Fruit fly (Drosophila melanogaster) whole organism, embryonic: ENCODE data around the gene CG32639.

Source experiments
- ATbp ChIP-seq: fragments of 200-800 bp; sonication (Bioruptor generic); optimal IDR thresholded peaks from 2 replicates; lab custom pipeline; 2017; ENCODE audit warnings: missing biosample characterization, mild to moderate bottlenecking, missing genetic modification characterization, missing genetic modification reagents
- CG10979 ChIP-seq: fragments of 200-800 bp; sonication (Bioruptor generic); optimal IDR thresholded peaks from 2 replicates; lab custom pipeline; 2018; ENCODE audit warnings: missing biosample characterization, mild to moderate bottlenecking, missing genetic modification characterization, moderate library complexity
- CG11085 ChIP-seq: fragments of 200-800 bp; sonication (Bioruptor generic); IDR thresholded peaks from 2 replicates; pipeline ENCODE4 v1.3.6; 2022; ENCODE audit warnings: missing biosample characterization, missing genetic modification characterization
- CG11247 ChIP-seq: fragments of 200-800 bp; sonication (Bioruptor generic); IDR thresholded peaks from 2 replicates; pipeline ENCODE4 v1.3.6; 2022; ENCODE audit warnings: missing biosample characterization, missing genetic modification characterization
- CG11696 ChIP-seq: fragments of 200-800 bp; sonication (Bioruptor generic); IDR thresholded peaks from 2 replicates; pipeline ENCODE4 v1.3.6; 2022; ENCODE audit warnings: missing biosample characterization, missing genetic modification characterization
- CG12744 ChIP-seq: fragments of 200-800 bp; sonication (Bioruptor generic); optimal IDR thresholded peaks from 2 replicates; lab custom pipeline; 2016; ENCODE audit warnings: missing biosample characterization, missing genetic modification characterization
- CG14710 ChIP-seq: fragments of 200-800 bp; sonication (Bioruptor generic); optimal IDR thresholded peaks from 3 replicates; lab custom pipeline; 2019; ENCODE audit warnings: missing biosample characterization, mild to moderate bottlenecking, missing genetic modification characterization, moderate library complexity
- CG15514 ChIP-seq: fragments of 200-800 bp; sonication (Bioruptor generic); optimal IDR thresholded peaks from 3 replicates; lab custom pipeline; 2017; ENCODE audit warnings: missing biosample characterization, missing genetic modification characterization, mild to moderate bottlenecking, moderate library complexity, missing genetic modification reagents
- CG15601 ChIP-seq: fragments of 200-800 bp; sonication (Bioruptor generic); optimal IDR thresholded peaks from 3 replicates; lab custom pipeline; 2019; ENCODE audit warnings: missing biosample characterization, mild to moderate bottlenecking, missing genetic modification characterization, moderate library complexity
- CG17361 ChIP-seq: fragments of 200-800 bp; sonication (Bioruptor generic); IDR thresholded peaks from 3 replicates; pipeline ENCODE4 v1.3.6; 2022; ENCODE audit warnings: missing biosample characterization, missing genetic modification characterization
- CG17802 ChIP-seq: fragments of 200-800 bp; sonication (Bioruptor generic); optimal IDR thresholded peaks from 2 replicates; lab custom pipeline; 2018; ENCODE audit warnings: missing biosample characterization, mild to moderate bottlenecking, missing genetic modification characterization, moderate library complexity
- CG1792 ChIP-seq: fragments of 200-800 bp; sonication (Bioruptor generic); optimal IDR thresholded peaks from 2 replicates; lab custom pipeline; 2016; ENCODE audit warnings: missing biosample characterization, missing genetic modification characterization
- CG2712 ChIP-seq: fragments of 200-800 bp; optimal IDR thresholded peaks from 3 replicates; lab custom pipeline; 2019; ENCODE audit warnings: missing biosample characterization, mild to moderate bottlenecking, missing genetic modification characterization, moderate library complexity
- CG6254 ChIP-seq: fragments of 200-800 bp; sonication (Bioruptor generic); optimal IDR thresholded peaks from 3 replicates; lab custom pipeline; 2017; ENCODE audit warnings: mild to moderate bottlenecking, missing biosample characterization, missing genetic modification reagents, missing genetic modification characterization
- CG6272 ChIP-seq: fragments of 200-800 bp; sonication (Bioruptor generic); IDR thresholded peaks from 2 replicates; pipeline ENCODE4 v1.3.6; 2022; ENCODE audit warnings: missing biosample characterization, missing genetic modification characterization
- CG6689 ChIP-seq: fragments of 200-800 bp; sonication (Bioruptor generic); IDR thresholded peaks from 2 replicates; pipeline ENCODE4 v1.3.6; 2022; ENCODE audit warnings: missing biosample characterization, missing genetic modification characterization
- CG8359 ChIP-seq: fragments of 200-800 bp; sonication (Bioruptor generic); optimal IDR thresholded peaks from 2 replicates; lab custom pipeline; 2017; ENCODE audit warnings: missing biosample characterization, mild to moderate bottlenecking, missing genetic modification characterization, borderline replicate concordance
- CG8388 ChIP-seq: fragments of 200-800 bp; sonication (Bioruptor generic); optimal IDR thresholded peaks from 2 replicates; lab custom pipeline; 2019; ENCODE audit warnings: missing biosample characterization, mild to moderate bottlenecking, missing genetic modification characterization, moderate library complexity
- CTCF ChIP-seq: fragments of 200-800 bp; sonication (Bioruptor generic); optimal IDR thresholded peaks from 2 replicates; lab custom pipeline; 2017; ENCODE audit warnings: missing biosample characterization, mild to moderate bottlenecking, missing genetic modification characterization, moderate library complexity
- D ChIP-seq, 2 experiments: fragments of 200-800 bp in 1 of 2; fragments of >200 bp in 1 of 2; sonication (Bioruptor generic) in 1 of 2; optimal IDR thresholded peaks; 2 replicates in 1 of 2; 3 replicates in 1 of 2; lab custom pipeline; 2017; ENCODE audit warnings: mild to moderate bottlenecking in 1 of 2, missing biosample characterization in 1 of 2, missing genetic modification characterization in 1 of 2, missing genetic modification reagents in 1 of 2
- D19B ChIP-seq: fragments of 200-800 bp; sonication (Bioruptor generic); optimal IDR thresholded peaks from 2 replicates; lab custom pipeline; 2017; ENCODE audit warnings: missing biosample characterization, mild to moderate bottlenecking, missing genetic modification characterization
- Drgx ChIP-seq: fragments of 200-800 bp; sonication (Bioruptor generic); IDR thresholded peaks from 2 replicates; pipeline ENCODE4 v1.3.6; 2022; ENCODE audit warnings: missing biosample characterization, missing genetic modification characterization
- Eip74EF ChIP-seq, 2 experiments: fragments of 200-800 bp in 1 of 2; fragments of >200 bp in 1 of 2; sonication (Bioruptor generic) in 1 of 2; optimal IDR thresholded peaks; 2 replicates each; lab custom pipeline; 2017 to 2019; ENCODE audit warnings: missing biosample characterization in 2 of 2, missing genetic modification characterization in 2 of 2, mild to moderate bottlenecking in 1 of 2, moderate library complexity in 1 of 2
- Ets65A ChIP-seq: fragments of 200-800 bp; sonication (Bioruptor generic); peaks from one replicate; lab custom pipeline; 2016; ENCODE audit warnings: missing biosample characterization, missing genetic modification characterization
- HLH3B ChIP-seq: fragments of 200-800 bp; sonication (Bioruptor generic); IDR thresholded peaks from 2 replicates; pipeline ENCODE4 v1.3.6; 2022; ENCODE audit warnings: missing biosample characterization, missing genetic modification characterization
- Max ChIP-seq: fragments of 200-800 bp; sonication (Bioruptor generic); optimal IDR thresholded peaks from 2 replicates; lab custom pipeline; 2016; ENCODE audit warnings: missing biosample characterization, mild to moderate bottlenecking, missing genetic modification characterization
- Med ChIP-seq: fragments of 200-800 bp; sonication (Bioruptor generic); peaks from one replicate; lab custom pipeline; 2016; ENCODE audit warnings: missing biosample characterization, missing genetic modification characterization, mild to moderate bottlenecking, inconsistent platforms, moderate library complexity
- Nf-YC ChIP-seq: fragments of 200-800 bp; optimal IDR thresholded peaks from 3 replicates; lab custom pipeline; 2019; ENCODE audit warnings: missing biosample characterization, mild to moderate bottlenecking, missing genetic modification characterization, moderate library complexity
- Taf1 ChIP-seq: fragments of 200-800 bp; sonication (Bioruptor generic); IDR thresholded peaks from 2 replicates; pipeline ENCODE4 v1.3.6; 2022; ENCODE audit warnings: missing biosample characterization, missing genetic modification characterization
- Xrp1 ChIP-seq: fragments of 200-800 bp; sonication (Bioruptor generic); IDR thresholded peaks from 2 replicates; pipeline ENCODE4 v1.3.6; 2022; ENCODE audit warnings: missing biosample characterization, missing genetic modification characterization
- ap ChIP-seq: fragments of 200-800 bp; sonication (Bioruptor generic); IDR thresholded peaks from 2 replicates; pipeline ENCODE4 v1.3.6; 2022; ENCODE audit warnings: missing biosample characterization, missing genetic modification characterization
- bigmax ChIP-seq: fragments of 200-800 bp; sonication (Bioruptor generic); optimal IDR thresholded peaks from 2 replicates; lab custom pipeline; 2018; ENCODE audit warnings: missing biosample characterization, mild to moderate bottlenecking, missing genetic modification characterization
- corto ChIP-seq: fragments of 200-800 bp; sonication (Bioruptor generic); optimal IDR thresholded peaks from 2 replicates; lab custom pipeline; 2016; ENCODE audit warnings: missing biosample characterization, mild to moderate bottlenecking, missing genetic modification characterization, moderate library complexity
- crol ChIP-seq: fragments of 200-800 bp; sonication (Bioruptor generic); IDR thresholded peaks from 2 replicates; pipeline ENCODE4 v1.3.6; 2022; ENCODE audit warnings: missing biosample characterization, missing genetic modification characterization
- gsb-n ChIP-seq: fragments of 200-800 bp; sonication (Bioruptor generic); optimal IDR thresholded peaks from 3 replicates; lab custom pipeline; 2018; ENCODE audit warnings: missing biosample characterization, mild to moderate bottlenecking, missing genetic modification characterization
- inv ChIP-seq: fragments of 200-800 bp; sonication (Bioruptor generic); IDR thresholded peaks from 2 replicates; pipeline ENCODE4 v1.3.6; 2022; ENCODE audit warnings: missing biosample characterization, missing genetic modification characterization; ENCODE audit not compliant: partially characterized antibody
- ken ChIP-seq: fragments of 200-800 bp; sonication (Bioruptor generic); IDR thresholded peaks from 3 replicates; pipeline ENCODE4 v1.3.6; 2022; ENCODE audit warnings: missing biosample characterization, missing genetic modification characterization
- nerfin-1 ChIP-seq: fragments of 200-800 bp; sonication (Bioruptor generic); optimal IDR thresholded peaks from 3 replicates; lab custom pipeline; 2019; ENCODE audit warnings: missing biosample characterization, mild to moderate bottlenecking, missing genetic modification characterization, moderate library complexity
- nom ChIP-seq: fragments of 200-800 bp; sonication (Bioruptor generic); optimal IDR thresholded peaks from 2 replicates; lab custom pipeline; 2017; ENCODE audit warnings: missing biosample characterization, missing genetic modification characterization, mild to moderate bottlenecking, moderate library complexity, missing genetic modification reagents
- odd ChIP-seq: fragments of 200-800 bp; sonication (Bioruptor generic); optimal IDR thresholded peaks from 2 replicates; lab custom pipeline; 2017; ENCODE audit warnings: missing biosample characterization, mild to moderate bottlenecking, missing genetic modification characterization
- otp ChIP-seq: fragments of 200-800 bp; sonication (Bioruptor generic); IDR thresholded peaks from 3 replicates; pipeline ENCODE4, ENCODE4 v1.3.6; 2022; ENCODE audit warnings: missing biosample characterization, missing genetic modification characterization
- pfk ChIP-seq: fragments of 200-800 bp; sonication (Bioruptor generic); optimal IDR thresholded peaks from 2 replicates; lab custom pipeline; 2018; ENCODE audit warnings: missing biosample characterization, mild to moderate bottlenecking, missing genetic modification characterization, moderate library complexity
- phol ChIP-seq: fragments of 200-800 bp; sonication (Bioruptor generic); optimal IDR thresholded peaks from 3 replicates; lab custom pipeline; 2018; ENCODE audit warnings: missing biosample characterization, mild to moderate bottlenecking, missing genetic modification characterization, moderate library complexity
- sqz ChIP-seq: fragments of 200-800 bp; sonication (Bioruptor generic); optimal IDR thresholded peaks from 3 replicates; lab custom pipeline; 2018; ENCODE audit warnings: missing biosample characterization, mild to moderate bottlenecking, missing genetic modification characterization
- stwl ChIP-seq: fragments of 200-800 bp; sonication (Bioruptor generic); optimal IDR thresholded peaks from 3 replicates; lab custom pipeline; 2018; ENCODE audit warnings: missing biosample characterization, mild to moderate bottlenecking, missing genetic modification characterization, moderate library complexity

Gene CG32639

DNA sequence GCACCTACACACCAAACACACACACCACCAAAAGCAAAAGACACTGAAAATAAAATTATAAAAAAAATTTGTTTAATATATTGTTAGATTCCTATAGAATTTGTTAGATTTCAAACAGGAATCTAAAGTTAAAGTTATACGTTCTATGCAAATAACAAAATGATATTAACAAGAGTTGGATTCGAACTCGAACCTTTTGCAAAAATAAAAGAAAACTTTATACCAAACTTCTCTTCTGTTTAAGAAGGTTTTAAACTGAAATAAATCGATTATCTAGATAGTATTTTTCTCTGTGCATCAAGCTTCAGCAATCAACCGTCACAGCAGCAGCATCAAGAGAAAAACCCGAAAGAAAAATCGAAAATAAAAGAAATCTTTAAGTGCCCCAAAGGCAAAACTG is 9.9 kb downstream of the CG32639 start (continued):
- TF ChIP-seq CG11696 (GFP tag; lab: Robert Waterston, UW), result no peak
- TF ChIP-seq phol (tag; lab: Kevin White, UChicago), result peak; percentile 63
- no peak for TF ChIP-seq CG11247 (GFP tag; lab: Robert Waterston, UW)
- peak in 1 of 2 experiments; percentile 2 for TF ChIP-seq Eip74EF (GFP tag; optimal IDR thresholded peaks at IDR 0.05; lab: Kevin White, UChicago)
- TF ChIP-seq Nf-YC (tag; lab: Kevin White, UChicago), result no peak
- no peak for TF ChIP-seq inv (GFP tag; lab: Robert Waterston, UW)
- 0 out of 2 replicates have a peak, but pooled peaks have one; percentile 11 for TF ChIP-seq crol (GFP tag; lab: Robert Waterston, UW)
- TF ChIP-seq CG15514 (GFP tag; lab: Kevin White, UChicago), result no peak
- no peak for TF ChIP-seq gsb-n (tag; lab: Kevin White, UChicago)

DNA sequence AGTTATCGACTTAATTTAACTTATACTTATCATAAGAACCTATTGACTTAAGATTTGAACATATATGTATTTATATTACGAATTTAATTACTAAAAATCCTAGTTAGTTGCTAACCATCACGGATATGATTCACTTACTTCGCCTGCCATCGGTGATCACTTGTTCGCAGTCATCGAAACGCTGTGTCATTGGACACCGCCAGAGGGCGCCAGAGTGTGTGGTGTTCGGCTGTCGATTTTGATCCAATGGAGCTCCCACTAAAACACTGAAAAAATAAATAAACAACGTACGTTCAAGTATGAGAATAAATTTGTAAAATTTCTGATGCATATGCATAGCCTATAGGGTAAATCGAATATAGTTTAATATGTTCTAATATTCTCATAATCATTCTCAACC is 11.5 kb downstream of the CG32639 start:
- TF ChIP-seq odd (GFP tag; lab: Kevin White, UChicago), result no peak
- no peak for TF ChIP-seq bigmax
- peak; percentile 85 for TF ChIP-seq CTCF
- TF ChIP-seq CG17361 (GFP tag; lab: Robert Waterston, UW), result 0 out of 3 replicates have a peak, but pooled peaks have one; percentile 10
- peak; percentile 17 for TF ChIP-seq stwl (tag; lab: Kevin White, UChicago)

DNA sequence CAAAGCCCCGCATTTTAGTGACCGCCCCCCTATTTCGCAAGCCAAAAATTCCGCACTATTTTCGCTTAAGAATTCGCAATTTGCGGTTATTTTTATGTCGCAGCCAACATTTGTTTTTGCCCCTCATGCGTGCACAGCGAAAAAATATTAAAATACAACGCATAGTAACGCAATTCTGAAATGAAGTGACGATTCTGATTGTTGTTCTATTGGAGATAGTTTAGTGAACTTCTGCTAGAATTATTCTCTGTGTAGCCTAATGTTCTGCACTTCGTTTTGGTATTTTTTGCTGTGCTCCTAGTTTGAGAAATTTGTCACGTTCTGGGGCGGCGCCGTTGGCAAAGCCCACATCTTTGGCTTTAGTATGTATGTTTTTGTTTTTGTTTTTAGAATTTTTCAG is 14.5 kb downstream of the CG32639 start:
- TF ChIP-seq Med (peak; percentile 40), Drgx (GFP tag; lab: Robert Waterston, UW) (peak; percentile 45), CG6272 (GFP tag; lab: Robert Waterston, UW) (no peak)

DNA sequence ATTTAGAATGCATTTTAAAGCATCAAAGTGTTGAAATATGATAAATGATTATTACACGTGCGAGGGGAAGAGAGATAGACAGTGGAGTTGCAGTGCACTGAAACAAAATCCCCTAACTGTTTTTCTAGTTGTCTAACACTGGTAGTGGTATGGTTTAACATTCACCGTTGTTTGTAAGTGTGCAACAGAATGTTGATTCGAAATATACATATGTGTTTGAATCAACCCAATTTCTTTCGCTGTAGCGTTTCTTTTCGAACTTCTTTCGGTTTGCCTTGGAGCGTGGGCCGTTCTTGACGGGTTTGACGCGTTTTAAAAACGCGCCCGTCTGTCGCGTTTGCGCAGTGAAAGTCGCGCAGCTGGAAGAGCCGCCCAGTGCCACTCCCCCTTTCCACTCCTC is 15.1 kb downstream of the CG32639 start:
- peak; percentile 94 for TF ChIP-seq CG8359 (GFP tag; lab: Kevin White, UChicago)
- TF ChIP-seq Xrp1 (GFP tag; lab: Robert Waterston, UW), result peak; percentile 50; the same call in 1 of the 2 replicates
- no peak for TF ChIP-seq nerfin-1 (tag; lab: Kevin White, UChicago)
- TF ChIP-seq gsb-n (tag; lab: Kevin White, UChicago), result peak; percentile 67
- peak; percentile 31 for TF ChIP-seq CG6254 (GFP tag; lab: Kevin White, UChicago)
- peak; percentile 5 for TF ChIP-seq CG14710 (tag; lab: Kevin White, UChicago)
- peak; percentile 1 for TF ChIP-seq ATbp (GFP tag; lab: Kevin White, UChicago)
- TF ChIP-seq CG2712, result peak; percentile 38
- peak; percentile 34 for TF ChIP-seq CG10979
- TF ChIP-seq HLH3B (GFP tag; lab: Robert Waterston, UW), result peak; percentile 44
- TF ChIP-seq nom (GFP tag; lab: Kevin White, UChicago), result no peak
- no peak for TF ChIP-seq CG1792
- TF ChIP-seq Ets65A (GFP tag; lab: Kevin White, UChicago), result peak; percentile 18
- no peak for TF ChIP-seq D (optimal IDR thresholded peaks at IDR 0.05; lab: Kevin White, UChicago)
- TF ChIP-seq D (GFP tag; optimal IDR thresholded peaks at IDR 0.05; lab: Kevin White, UChicago), result peak; percentile 18
- no peak for TF ChIP-seq corto (GFP tag; lab: Kevin White, UChicago)
- no peak for TF ChIP-seq Max
- no peak for TF ChIP-seq ken (GFP tag; lab: Robert Waterston, UW)
- TF ChIP-seq CG8388 (GFP tag; lab: Kevin White, UChicago), result peak; percentile 47
- TF ChIP-seq CG11085 (GFP tag; lab: Robert Waterston, UW), result no peak
- TF ChIP-seq phol (tag; lab: Kevin White, UChicago), result peak; percentile 8
- TF ChIP-seq CG17802 (tag; lab: Kevin White, UChicago), result no peak
- TF ChIP-seq ap (GFP tag; lab: Robert Waterston, UW), result no peak
- TF ChIP-seq D19B (GFP tag; lab: Kevin White, UChicago), result no peak
- 0 out of 2 replicates have a peak, but pooled peaks have one; percentile 16 for TF ChIP-seq CG6689 (GFP tag; lab: Robert Waterston, UW)
- peak; percentile 48 for TF ChIP-seq sqz (GFP tag; lab: Kevin White, UChicago)
- TF ChIP-seq CG15601, result peak; percentile 32
- TF ChIP-seq otp (GFP tag; lab: Robert Waterston, UW), result no peak
- no peak for TF ChIP-seq Taf1
- no peak for TF ChIP-seq CG12744
- no peak for TF ChIP-seq pfk (GFP tag; lab: Kevin White, UChicago)
